Fruit fly (Drosophila melanogaster): ENCODE data around the gene CG7691.

The CG7691 gene

dm6 chr3R:18559569-18559968 lies at the start of gene CG7691:
TSS of gene CG7691 (plus strand) at chr3R:18559869.
- no peak for TF ChIP-seq CG17801 (GFP tag; optimal IDR thresholded peaks at IDR 0.05; ENCODE audit: partially characterized antibody)

- no peak for TF ChIP-seq CG17801 (GFP tag; optimal IDR thresholded peaks at IDR 0.05; ENCODE audit: partially characterized antibody)
Measured at dm6 chr3R:18515010-18515409, 44.7 kb upstream of the CG7691 start.

- no peak for TF ChIP-seq CG17801 (GFP tag; optimal IDR thresholded peaks at IDR 0.05; ENCODE audit: partially characterized antibody)
Measured at dm6 chr3R:18545486-18545885, 14.2 kb upstream of the CG7691 start, which contains the start of gene fru. TSS of gene fru (minus strand) at chr3R:18545586.

dm6 chr3R:18546159-18546558 lies 13.5 kb upstream of the CG7691 start:
- no peak for TF ChIP-seq CG17801 (GFP tag; optimal IDR thresholded peaks at IDR 0.05; ENCODE audit: partially characterized antibody)

- TF ChIP-seq CG17801 (GFP tag; optimal IDR thresholded peaks at IDR 0.05; ENCODE audit: partially characterized antibody), result no peak
Measured at dm6 chr3R:18546972-18547371, 12.7 kb upstream of the CG7691 start.

- no peak for TF ChIP-seq CG17801 (GFP tag; optimal IDR thresholded peaks at IDR 0.05; ENCODE audit: partially characterized antibody)
Measured at dm6 chr3R:18548787-18549186, 10.9 kb upstream of the CG7691 start.

- no peak for TF ChIP-seq CG17801 (GFP tag; optimal IDR thresholded peaks at IDR 0.05; ENCODE audit: partially characterized antibody)
Measured at dm6 chr3R:18565073-18565472, 5.4 kb downstream of the CG7691 start, which contains the start of the genes CG43210 and hemo. TSS of gene CG43210 (minus strand) at chr3R:18565173. TSS of gene hemo (minus strand) at chr3R:18565173.

dm6 chr3R:18572240-18572803 lies 12.7 kb downstream of the CG7691 start:
- no peak for TF ChIP-seq CG17801 (GFP tag; optimal IDR thresholded peaks at IDR 0.05; ENCODE audit: partially characterized antibody)

dm6 chr3R:18572845-18573490 lies 13.3 kb downstream of the CG7691 start, which contains the start of the genes CG7694 and fray:
TSS of gene CG7694 (plus strand) at chr3R:18573091.
TSS of gene fray (plus strand) at chr3R:18573091.
- no peak for TF ChIP-seq CG17801 (GFP tag; optimal IDR thresholded peaks at IDR 0.05; ENCODE audit: partially characterized antibody)

- peak; percentile 91 for TF ChIP-seq CG17801 (GFP tag; optimal IDR thresholded peaks at IDR 0.05; ENCODE audit: partially characterized antibody)
Measured at dm6 chr3R:18573699-18574259, 14.1 kb downstream of the CG7691 start.

dm6 chr3R:18577739-18578417 lies 18.2 kb downstream of the CG7691 start:
- no peak for TF ChIP-seq CG17801 (GFP tag; optimal IDR thresholded peaks at IDR 0.05; ENCODE audit: partially characterized antibody)

dm6 chr3R:18580979-18581378 lies 21.3 kb downstream of the CG7691 start:
- no peak for TF ChIP-seq CG17801 (GFP tag; optimal IDR thresholded peaks at IDR 0.05; ENCODE audit: partially characterized antibody)

- no peak for TF ChIP-seq CG17801 (GFP tag; optimal IDR thresholded peaks at IDR 0.05; ENCODE audit: partially characterized antibody)
Measured at dm6 chr3R:18582236-18582635, 22.6 kb downstream of the CG7691 start.

- TF ChIP-seq CG17801 (GFP tag; optimal IDR thresholded peaks at IDR 0.05; ENCODE audit: partially characterized antibody), result peak; percentile 94
Measured at dm6 chr3R:18583881-18584545, 24.3 kb downstream of the CG7691 start.

dm6 chr3R:18584546-18584935 lies 24.9 kb downstream of the CG7691 start:
- no peak for TF ChIP-seq CG17801 (GFP tag; optimal IDR thresholded peaks at IDR 0.05; ENCODE audit: partially characterized antibody)
